Worm (Caenorhabditis elegans): ENCODE data around the gene F07G6.5.
A peak's percentile ranks its signal among the peaks of the same experiment; 100 is the strongest.
"Not testable (repeated sequence)": the region's sequence is repeated elsewhere in the genome, so short reads cannot be mapped to it uniquely, and the experiment has no call there.

Gene F07G6.5

ce11 chrX:1703840-1704239 lies 2.6 kb downstream of the F07G6.5 start, which contains the start of gene C36C9.5:
Gene C36C9.5 (minus strand): TSS chrX:1703940.
- no peak for TF ChIP-seq klf-2 (GFP tag; conservative IDR thresholded peaks at IDR 0.05)
- TF ChIP-seq ztf-29 (GFP tag; IDR thresholded peaks at IDR 0.05): no peak
- no peak for TF ChIP-seq flt-1 (GFP tag; IDR thresholded peaks at IDR 0.05)
- no peak for TF ChIP-seq tab-1 (GFP tag; IDR thresholded peaks at IDR 0.05)
- no peak for TF ChIP-seq T22C8.4 (GFP tag; IDR thresholded peaks at IDR 0.05)

- TF ChIP-seq ref-1 (GFP tag; conservative IDR thresholded peaks at IDR 0.05): no peak
- 0 out of 2 replicates have a peak, but pooled peaks have one; percentile 26 for TF ChIP-seq tab-1 (GFP tag; IDR thresholded peaks at IDR 0.05)
Measured at ce11 chrX:1703049-1703448, 3.4 kb downstream of the F07G6.5 start.

- TF ChIP-seq ref-1 (GFP tag; conservative IDR thresholded peaks at IDR 0.05) (no peak), klf-2 (GFP tag; conservative IDR thresholded peaks at IDR 0.05) (no peak), T22C8.4 (GFP tag; IDR thresholded peaks at IDR 0.05) (no peak), med-1 (GFP tag; optimal IDR thresholded peaks at IDR 0.05; ENCODE audit: insufficient read depth) (no peak), tab-1 (GFP tag; IDR thresholded peaks at IDR 0.05) (no peak), ztf-23 (GFP tag; IDR thresholded peaks at IDR 0.05) (no peak), ztf-29 (GFP tag; IDR thresholded peaks at IDR 0.05) (no peak), cog-1 (tag; optimal IDR thresholded peaks at IDR 0.05) (no peak), flt-1 (GFP tag; IDR thresholded peaks at IDR 0.05) (no peak)
Measured at ce11 chrX:1698476-1698875, 8.0 kb downstream of the F07G6.5 start.

ce11 chrX:1696879-1697278 lies 9.6 kb downstream of the F07G6.5 start, which contains the start of gene C36C9.4:
Gene C36C9.4 (minus strand): TSS chrX:1696979.
- TF ChIP-seq ztf-29, tab-1, flt-1 (GFP tag; IDR thresholded peaks at IDR 0.05): not testable (repeated sequence)

ce11 chrX:1690894-1691293 lies 15.5 kb downstream of the F07G6.5 start, which contains the start of gene C36C9.6:
Gene C36C9.6 (minus strand): TSS chrX:1690994.
- TF ChIP-seq ref-1 (GFP tag; conservative IDR thresholded peaks at IDR 0.05); ztf-29 (GFP tag; IDR thresholded peaks at IDR 0.05); klf-2 (GFP tag; conservative IDR thresholded peaks at IDR 0.05): not testable (repeated sequence)

ce11 chrX:1689996-1690395 lies 16.4 kb downstream of the F07G6.5 start, which contains the start of gene C36C9.12:
Gene C36C9.12 (minus strand): TSS chrX:1690096.
- not testable (repeated sequence) for TF ChIP-seq ztf-29 (GFP tag; IDR thresholded peaks at IDR 0.05); klf-2 (GFP tag; conservative IDR thresholded peaks at IDR 0.05); flt-1 (GFP tag; IDR thresholded peaks at IDR 0.05)

- not testable (repeated sequence) for TF ChIP-seq klf-2 (GFP tag; conservative IDR thresholded peaks at IDR 0.05); ztf-23 (GFP tag; IDR thresholded peaks at IDR 0.05); cog-1 (tag; optimal IDR thresholded peaks at IDR 0.05)
Measured at ce11 chrX:1687079-1687478, 19.4 kb downstream of the F07G6.5 start, which contains the start of gene C36C9.11. Gene C36C9.11 (plus strand): TSS chrX:1687379.

ce11 chrX:1682558-1682957 lies 23.9 kb downstream of the F07G6.5 start, which contains the start of gene meg-4:
Gene meg-4 (plus strand): TSS chrX:1682954.
- TF ChIP-seq tab-1 (GFP tag; IDR thresholded peaks at IDR 0.05): no peak

- no peak for TF ChIP-seq ref-1 (GFP tag; conservative IDR thresholded peaks at IDR 0.05)
- no peak for TF ChIP-seq ztf-23 (GFP tag; IDR thresholded peaks at IDR 0.05)
- no peak for TF ChIP-seq T22C8.4 (GFP tag; IDR thresholded peaks at IDR 0.05)
- no peak for TF ChIP-seq klf-2 (GFP tag; conservative IDR thresholded peaks at IDR 0.05)
- no peak for TF ChIP-seq cog-1 (tag; optimal IDR thresholded peaks at IDR 0.05)
- TF ChIP-seq tab-1 (GFP tag; IDR thresholded peaks at IDR 0.05): no peak
- no peak for TF ChIP-seq flt-1 (GFP tag; IDR thresholded peaks at IDR 0.05)
- no peak for TF ChIP-seq med-1 (GFP tag; optimal IDR thresholded peaks at IDR 0.05; ENCODE audit: insufficient read depth)
- no peak for TF ChIP-seq ztf-29 (GFP tag; IDR thresholded peaks at IDR 0.05)
Measured at ce11 chrX:1678021-1678420, 28.4 kb downstream of the F07G6.5 start, which contains the start of gene fbxa-170. Gene fbxa-170 (minus strand): TSS chrX:1678121.

- TF ChIP-seq med-1 (GFP tag; optimal IDR thresholded peaks at IDR 0.05; ENCODE audit: insufficient read depth) (no peak), ztf-29 (GFP tag; IDR thresholded peaks at IDR 0.05) (no peak), cog-1 (tag; optimal IDR thresholded peaks at IDR 0.05) (no peak), klf-2 (GFP tag; conservative IDR thresholded peaks at IDR 0.05) (no peak), tab-1 (GFP tag; IDR thresholded peaks at IDR 0.05) (no peak)
Measured at ce11 chrX:1675879-1676278, 30.6 kb downstream of the F07G6.5 start.

- TF ChIP-seq ref-1 (GFP tag; conservative IDR thresholded peaks at IDR 0.05) (no peak), med-1 (GFP tag; optimal IDR thresholded peaks at IDR 0.05; ENCODE audit: insufficient read depth) (no peak), cog-1 (tag; optimal IDR thresholded peaks at IDR 0.05) (no peak), tab-1 (GFP tag; IDR thresholded peaks at IDR 0.05) (no peak), ztf-23 (GFP tag; IDR thresholded peaks at IDR 0.05) (no peak), T22C8.4 (GFP tag; IDR thresholded peaks at IDR 0.05) (no peak), flt-1 (GFP tag; IDR thresholded peaks at IDR 0.05) (no peak), klf-2 (GFP tag; conservative IDR thresholded peaks at IDR 0.05) (no peak), ztf-29 (GFP tag; IDR thresholded peaks at IDR 0.05) (no peak)
Measured at ce11 chrX:1674056-1674455, 32.4 kb downstream of the F07G6.5 start, which contains the start of gene tbx-31. Gene tbx-31 (minus strand): TSS chrX:1674156.
